Worm (Caenorhabditis elegans): Measurements from ENCODE around the gene fbxb-83.
"Not testable (repeated sequence)": the region's sequence is repeated elsewhere in the genome, so short reads cannot be mapped to it uniquely, and the experiment has no call there.

DNA sequence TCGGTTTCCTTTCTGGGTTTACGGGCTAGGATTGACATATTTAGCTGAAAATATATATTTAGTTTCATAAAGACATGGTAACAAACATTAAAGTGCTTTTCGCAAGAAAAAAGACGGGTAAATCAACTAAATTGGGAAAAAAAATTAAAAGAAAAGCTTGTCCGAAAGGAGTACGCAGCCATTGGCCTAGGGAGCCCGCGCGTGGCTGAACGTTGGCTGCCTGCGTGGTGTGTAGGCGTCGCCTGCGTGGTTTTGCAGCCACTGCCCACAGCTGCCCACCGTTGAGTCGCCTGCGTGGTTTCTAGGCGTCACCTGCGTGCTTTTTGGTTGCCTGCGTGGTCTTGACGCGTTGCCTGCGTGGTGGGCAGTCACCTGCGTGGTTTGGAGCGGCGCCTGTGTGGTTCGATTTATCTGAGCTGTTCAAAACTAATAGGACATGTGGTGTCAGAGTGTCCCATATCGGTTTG is 23.0 kb downstream of the fbxb-83 start, which contains the start of gene C29F9.12:
- TF ChIP-seq unc-86 (tag; optimal IDR thresholded peaks at IDR 0.05); tbx-2 (tag; optimal IDR thresholded peaks at IDR 0.05); sox-2 (GFP tag; IDR thresholded peaks at IDR 0.05); nfya-1 (tag; optimal IDR thresholded peaks at IDR 0.05); C38D4.7 (GFP tag; optimal IDR thresholded peaks at IDR 0.05); elt-2 (tag; optimal IDR thresholded peaks at IDR 0.05); tbx-7 (tag; optimal IDR thresholded peaks at IDR 0.05); dve-1 (tag; optimal IDR thresholded peaks at IDR 0.05); ama-1 (optimal IDR thresholded peaks at IDR 0.05); ceh-18 (tag; optimal IDR thresholded peaks at IDR 0.05): not testable (repeated sequence)
